Worm (Caenorhabditis elegans): ENCODE data around the gene F13B12.7.
A peak's percentile ranks its signal among the peaks of the same experiment; 100 is the strongest.

DNA sequence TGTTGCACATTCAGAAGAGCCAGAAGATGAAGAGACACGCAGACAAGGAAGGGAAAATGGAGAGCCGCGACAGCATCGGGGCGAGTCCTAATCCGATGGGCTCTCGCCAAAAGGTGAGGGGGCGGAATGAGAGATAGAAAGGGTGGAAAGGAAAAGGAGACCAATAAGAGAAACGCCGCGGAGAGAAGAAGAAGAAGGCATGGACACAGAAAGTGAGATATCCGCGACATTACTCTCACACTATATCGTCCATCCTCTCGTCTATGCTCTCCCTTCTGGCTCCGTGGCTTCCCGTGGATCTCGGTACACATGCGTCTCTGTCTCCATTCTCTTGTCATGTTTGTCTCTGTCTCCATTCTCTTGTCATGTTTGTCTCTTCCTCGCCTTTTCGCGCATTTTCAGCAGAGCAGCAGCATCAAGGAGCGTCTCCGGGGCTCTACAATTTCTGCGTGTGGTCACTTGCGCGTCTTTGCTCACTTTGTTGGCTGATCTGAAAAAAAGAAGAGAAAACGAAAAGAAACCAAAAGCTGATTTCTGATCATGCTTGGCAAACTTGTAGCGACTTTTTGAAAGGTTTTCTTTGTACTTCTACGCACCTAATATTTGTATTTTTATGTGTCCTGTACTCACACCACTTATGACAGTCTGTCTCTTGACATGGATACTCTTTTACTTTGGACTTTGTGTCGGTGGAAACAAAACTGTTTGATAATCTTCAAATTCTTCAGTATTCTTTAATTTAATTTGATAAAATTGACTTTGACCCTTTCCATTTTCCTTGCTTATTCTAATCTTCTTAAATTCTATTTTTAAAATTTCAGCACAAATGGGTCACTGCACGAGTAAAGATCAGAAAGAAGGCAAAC lies 40.2 kb upstream of the F13B12.7 start, which contains the start of gene gpa-7:
- TF ChIP-seq lin-29 (GFP tag; IDR thresholded peaks at IDR 0.05) (no peak), unc-62 (GFP tag; optimal IDR thresholded peaks at IDR 0.05 in 1 of 2) (peak in 1 of 2 experiments; percentile 99), unc-62 (tag; optimal IDR thresholded peaks at IDR 0.05) (no peak), Y75B8A.6 (GFP tag; IDR thresholded peaks at IDR 0.05) (no peak)

Data from whole organism, L4 larva.